Worm (Caenorhabditis elegans) whole organism, late embryonic: ENCODE data around the gene srlf-16.

Source experiments
- F13H6.1 ChIP-seq: sonication (generic microtip); optimal IDR thresholded peaks from 2 replicates; lab custom pipeline; 2016; ENCODE audit warnings: missing genetic modification characterization, missing compliant biosample characterization
- K09A11.1 ChIP-seq: sonication (generic microtip); optimal IDR thresholded peaks from 2 replicates; lab custom pipeline; 2017; ENCODE audit warnings: antibody characterized with exemption, mild to moderate bottlenecking, missing genetic modification characterization, missing compliant biosample characterization; ENCODE audit not compliant: insufficient read depth
- ama-1 ChIP-seq: fragments of 150-350 bp; optimal IDR thresholded peaks from 2 replicates; lab custom pipeline; 2014
- ceh-6 ChIP-seq: fragments of 200-800 bp; sonication (Bioruptor generic); optimal IDR thresholded peaks from 2 replicates; lab custom pipeline; 2018; ENCODE audit warnings: mild to moderate bottlenecking, missing genetic modification characterization, missing compliant biosample characterization
- elt-2 ChIP-seq: sonication (generic microtip); optimal IDR thresholded peaks from 2 replicates; lab custom pipeline; 2016; ENCODE audit warnings: missing genetic modification reagents, missing genetic modification characterization, missing compliant biosample characterization
- elt-4 ChIP-seq: sonication (generic microtip); optimal IDR thresholded peaks from 2 replicates; lab custom pipeline; 2016; ENCODE audit warnings: missing genetic modification characterization, missing compliant biosample characterization
- eyg-1 ChIP-seq: sonication (generic microtip); optimal IDR thresholded peaks from 2 replicates; lab custom pipeline; 2016; ENCODE audit warnings: missing genotype, missing genetic modification characterization, missing compliant biosample characterization
- hlh-15 ChIP-seq: sonication (generic microtip); optimal IDR thresholded peaks from 2 replicates; lab custom pipeline; 2016; ENCODE audit warnings: missing genetic modification characterization, missing compliant biosample characterization
- nhr-11 ChIP-seq: fragments of 150-350 bp; optimal IDR thresholded peaks from 2 replicates; lab custom pipeline; 2014; ENCODE audit warnings: missing biosample characterization, missing genetic modification characterization
- rnt-1 ChIP-seq: sonication (generic microtip); optimal IDR thresholded peaks from 2 replicates; lab custom pipeline; 2016; ENCODE audit warnings: missing genetic modification characterization, missing compliant biosample characterization
- sox-4 ChIP-seq: sonication (generic microtip); optimal IDR thresholded peaks from 2 replicates; lab custom pipeline; 2017; ENCODE audit warnings: mild to moderate bottlenecking, missing genetic modification characterization, inconsistent platforms, missing compliant biosample characterization
- tbx-2 ChIP-seq: sonication (generic microtip); optimal IDR thresholded peaks from 2 replicates; lab custom pipeline; 2016; ENCODE audit warnings: missing genetic modification characterization, missing compliant biosample characterization
- unc-55 ChIP-seq: sonication (generic microtip); optimal IDR thresholded peaks from 2 replicates; lab custom pipeline; 2017; ENCODE audit warnings: missing biosample characterization, missing genetic modification reagents, missing genetic modification characterization

DNA sequence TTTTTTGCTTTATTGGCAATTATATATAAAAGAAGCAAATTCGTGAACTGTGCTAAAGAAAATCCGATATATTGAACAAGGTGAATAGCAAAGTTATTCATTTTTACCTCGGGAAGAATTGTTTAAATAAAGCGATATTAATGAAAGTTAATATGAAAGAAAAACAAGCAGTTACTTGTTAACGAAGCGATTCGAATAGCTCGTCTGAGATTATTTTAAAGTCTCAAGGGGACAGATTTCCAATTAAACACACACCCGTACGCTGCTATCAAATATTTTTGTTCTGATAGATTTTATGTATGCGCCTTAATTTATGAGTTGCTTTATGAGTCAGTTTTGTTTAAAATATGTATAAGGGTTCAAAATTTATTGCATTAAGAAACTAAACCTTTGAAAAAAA lies 36.8 kb upstream of the srlf-16 start, which contains the start of gene str-140:
- TF ChIP-seq elt-2 (tag; lab: Kevin White, UChicago) (no peak), nhr-11 (tag; lab: Kevin White, UChicago) (no peak), ceh-6 (GFP tag; lab: Kevin White, UChicago) (no peak), elt-4 (tag; lab: Kevin White, UChicago) (no peak), rnt-1 (tag; lab: Kevin White, UChicago) (no peak), K09A11.1 (tag; lab: Kevin White, UChicago) (no peak), hlh-15 (no peak), tbx-2 (tag; lab: Kevin White, UChicago) (no peak), unc-55 (no peak), eyg-1 (tag; lab: Kevin White, UChicago) (no peak), ama-1 (lab: Kevin White, UChicago) (no peak), sox-4 (tag; lab: Kevin White, UChicago) (no peak), F13H6.1 (tag; lab: Kevin White, UChicago) (no peak)
